Fruit fly (Drosophila melanogaster) whole organism, pupa: Measurements from ENCODE around the gene Fcp3C.

Experiments
- CG10348 ChIP-seq: fragments of 200-800 bp; sonication (Bioruptor generic); IDR thresholded peaks from 2 replicates; pipeline ENCODE4 v1.3.6; 2022; ENCODE audit warnings: missing biosample characterization, missing genetic modification characterization
- CG34367 ChIP-seq: fragments of 200-800 bp; sonication (Bioruptor generic); optimal IDR thresholded peaks from 2 replicates; lab custom pipeline; 2018; ENCODE audit warnings: missing biosample characterization, mild to moderate bottlenecking, missing genetic modification characterization
- CG4496 ChIP-seq: fragments of 200-800 bp; sonication (Bioruptor generic); IDR thresholded peaks from 3 replicates; pipeline ENCODE4 v1.3.6; 2022; ENCODE audit warnings: missing biosample characterization, missing genetic modification characterization
- CG9948 ChIP-seq: fragments of 200-800 bp; sonication (Bioruptor generic); optimal IDR thresholded peaks from 2 replicates; lab custom pipeline; 2018; ENCODE audit warnings: missing biosample characterization, mild to moderate bottlenecking, missing genetic modification characterization, moderate library complexity
- D1 ChIP-seq: fragments of 200-800 bp; sonication (Bioruptor generic); optimal IDR thresholded peaks from 2 replicates; lab custom pipeline; 2018; ENCODE audit warnings: missing biosample characterization, mild to moderate bottlenecking, missing genetic modification characterization, moderate library complexity
- EcR ChIP-seq: fragments of 200-800 bp; sonication (Bioruptor generic); optimal IDR thresholded peaks from 3 replicates; lab custom pipeline; 2019; ENCODE audit warnings: missing biosample characterization, missing genetic modification characterization, mild to moderate bottlenecking, moderate library complexity, missing genetic modification reagents
- Pif1A ChIP-seq: fragments of 200-800 bp; sonication (Bioruptor generic); optimal IDR thresholded peaks from 3 replicates; lab custom pipeline; 2016; ENCODE audit warnings: missing biosample characterization, missing genetic modification characterization
- Snoo ChIP-seq: fragments of 200-800 bp; sonication (Bioruptor generic); optimal IDR thresholded peaks from 3 replicates; lab custom pipeline; 2017; ENCODE audit warnings: missing biosample characterization, mild to moderate bottlenecking, missing genetic modification characterization, inconsistent platforms
- fd96Ca ChIP-seq: fragments of 200-800 bp; sonication (Bioruptor generic); IDR thresholded peaks from 3 replicates; pipeline ENCODE4 v1.3.6; 2022; ENCODE audit warnings: missing biosample characterization, missing genetic modification characterization

DNA sequence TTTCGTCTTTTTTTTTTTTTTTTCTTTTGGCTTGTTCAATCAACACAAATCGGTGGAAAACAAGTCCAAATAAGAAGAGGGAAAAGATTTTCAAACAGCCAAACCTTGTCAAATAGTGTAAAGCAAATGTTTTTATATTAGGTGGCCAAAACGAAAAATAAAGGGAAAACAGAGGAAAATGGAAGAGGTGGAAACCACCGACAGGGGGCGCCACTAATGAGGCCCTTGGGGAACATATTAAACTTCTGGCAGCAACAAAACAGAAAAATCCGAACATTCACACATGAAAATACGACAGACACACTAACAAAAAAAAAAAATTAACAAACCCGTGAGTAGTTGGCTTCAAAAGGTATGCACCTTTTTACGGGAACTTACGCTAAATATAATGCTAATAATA is 18.0 kb upstream of the Fcp3C start:
- TF ChIP-seq Snoo = no peak
- no peak for TF ChIP-seq fd96Ca (GFP tag; lab: Robert Waterston, UW)
- TF ChIP-seq CG4496 = no peak
- no peak for TF ChIP-seq CG10348 (GFP tag; lab: Robert Waterston, UW)
- TF ChIP-seq CG34367 (tag; lab: Kevin White, UChicago) = no peak
- no peak for TF ChIP-seq D1 (tag; lab: Kevin White, UChicago)
- no peak for TF ChIP-seq Pif1A (GFP tag; lab: Kevin White, UChicago)
- TF ChIP-seq EcR (GFP tag; lab: Kevin White, UChicago) = no peak
- no peak for TF ChIP-seq CG9948 (tag; lab: Kevin White, UChicago)
